Fruit fly (Drosophila melanogaster): ENCODE data around the gene ND-51.

The ND-51 gene

DNA sequence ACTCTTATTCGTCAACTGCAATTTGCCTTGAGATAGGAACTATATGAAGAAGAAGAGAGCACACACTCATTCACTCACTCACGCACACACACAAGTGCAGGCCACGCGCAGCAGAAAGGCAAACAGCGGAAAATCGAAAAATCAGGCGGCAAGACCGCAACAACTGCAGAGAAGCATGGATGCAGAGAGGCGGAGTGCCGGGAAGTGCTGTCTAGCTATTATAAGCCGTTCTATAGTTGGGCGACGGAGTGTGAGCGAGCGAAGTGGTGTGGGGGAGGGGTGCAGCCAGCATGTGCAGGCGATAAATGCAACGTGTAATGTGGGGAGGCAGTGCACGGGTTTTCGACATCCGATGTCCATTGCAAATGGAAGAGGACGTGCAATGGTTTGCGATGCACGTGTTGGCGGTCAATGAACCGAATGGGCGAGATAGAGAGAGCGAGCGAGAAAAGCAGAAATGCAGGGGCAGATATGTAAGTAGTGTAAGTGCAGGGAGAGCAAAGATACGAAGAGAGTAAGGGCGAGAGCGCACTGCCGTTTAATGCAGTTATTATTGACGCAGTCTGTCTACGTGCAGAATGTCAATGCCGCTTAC lies 16.3 kb upstream of the ND-51 start (continued):
- TF ChIP-seq CG7987 (GFP tag; optimal IDR thresholded peaks at IDR 0.05), result peak; percentile 69
- TF ChIP-seq Pdp1 (GFP tag; optimal IDR thresholded peaks at IDR 0.05), result peak in 1 of 2 experiments; percentile 47
- peak; percentile 15 for TF ChIP-seq CG10543 (GFP tag; optimal IDR thresholded peaks at IDR 0.05)
- peak; percentile 14 for TF ChIP-seq gsb-n (tag; optimal IDR thresholded peaks at IDR 0.05)
- peak; percentile 78 for TF ChIP-seq Kr (GFP tag; optimal IDR thresholded peaks at IDR 0.05)
- peak; percentile 41; the same call in 1 of the 2 replicates for TF ChIP-seq chm (GFP tag; IDR thresholded peaks at IDR 0.05)
- TF ChIP-seq CG15479 (GFP tag; optimal IDR thresholded peaks at IDR 0.05), result peak; percentile 100
- TF ChIP-seq CG12219 (GFP tag; optimal IDR thresholded peaks at IDR 0.05), result no peak
- TF ChIP-seq da (GFP tag; optimal IDR thresholded peaks at IDR 0.05), result peak; percentile 92
- peak; percentile 53 for TF ChIP-seq Deaf1 (tag; optimal IDR thresholded peaks at IDR 0.05)
- peak; percentile 92 for TF ChIP-seq Lpt (GFP tag; optimal IDR thresholded peaks at IDR 0.05)
- TF ChIP-seq NK7.1 (GFP tag; optimal IDR thresholded peaks at IDR 0.05), result no peak
- no peak for TF ChIP-seq CG15011 (GFP tag; optimal IDR thresholded peaks at IDR 0.05)
- peak; percentile 20; the same call in 1 of the 3 replicates for TF ChIP-seq CG14860 (GFP tag; IDR thresholded peaks at IDR 0.05; ENCODE audit: partially characterized antibody)
- TF ChIP-seq HmgD (GFP tag; optimal IDR thresholded peaks at IDR 0.05), result peak; percentile 58
- peak; percentile 59; the same call in 1 of the 2 replicates for TF ChIP-seq CG4360 (GFP tag; IDR thresholded peaks at IDR 0.05)
- TF ChIP-seq zen (tag; optimal IDR thresholded peaks at IDR 0.05), result peak; percentile 82
- TF ChIP-seq kni (GFP tag; optimal IDR thresholded peaks at IDR 0.05), result peak; percentile 99
- TF ChIP-seq insv (GFP tag; optimal IDR thresholded peaks at IDR 0.05), result peak in 1 of 2 experiments; percentile 74
- peak; percentile 82 for TF ChIP-seq cg (GFP tag; optimal IDR thresholded peaks at IDR 0.05)
- TF ChIP-seq Optix (GFP tag; IDR thresholded peaks at IDR 0.05), result no peak
- TF ChIP-seq eyg (GFP tag; optimal IDR thresholded peaks at IDR 0.05), result no peak
- TF ChIP-seq Elba2 (GFP tag; optimal IDR thresholded peaks at IDR 0.05), result peak; percentile 73
- TF ChIP-seq CG12236 (GFP tag; optimal IDR thresholded peaks at IDR 0.05), result no peak
- peak in 1 of 2 experiments; percentile 23 for TF ChIP-seq crp (GFP tag; optimal IDR thresholded peaks at IDR 0.05)
- peak; percentile 12 for TF ChIP-seq yki (optimal IDR thresholded peaks at IDR 0.05)
- peak; percentile 67 for TF ChIP-seq Hey (tag; optimal IDR thresholded peaks at IDR 0.05)
- TF ChIP-seq CG3163 (GFP tag; optimal IDR thresholded peaks at IDR 0.05), result peak; percentile 3
- TF ChIP-seq twi (tag; optimal IDR thresholded peaks at IDR 0.05), result peak; percentile 100
- 0 out of 2 replicates have a peak, but pooled peaks have one; percentile 11 for TF ChIP-seq Xrp1 (GFP tag; IDR thresholded peaks at IDR 0.05)
- no peak for TF ChIP-seq B-H2 (GFP tag; optimal IDR thresholded peaks at IDR 0.05)
- peak; percentile 13; the same call in 1 of the 2 replicates for TF ChIP-seq ara (GFP tag; IDR thresholded peaks at IDR 0.05)
- TF ChIP-seq croc (GFP tag; conservative IDR thresholded peaks at IDR 0.05), result no peak
- TF ChIP-seq CG14710 (tag; optimal IDR thresholded peaks at IDR 0.05), result peak; percentile 27
- peak; percentile 84 for TF ChIP-seq Max (GFP tag; optimal IDR thresholded peaks at IDR 0.05)
- peak; percentile 64 for TF ChIP-seq stwl (tag; optimal IDR thresholded peaks at IDR 0.05)
- TF ChIP-seq CG13424 (tag; optimal IDR thresholded peaks at IDR 0.05), result no peak
- peak; percentile 6 for TF ChIP-seq Ets97D (GFP tag; optimal IDR thresholded peaks at IDR 0.05)
- peak; percentile 86 for TF ChIP-seq aop (GFP tag; IDR thresholded peaks at IDR 0.05)
- peak; percentile 25 for TF ChIP-seq gcm2 (GFP tag; optimal IDR thresholded peaks at IDR 0.05)
- peak; percentile 30 for TF ChIP-seq D19A (tag; optimal IDR thresholded peaks at IDR 0.05)
- peak; percentile 28 for TF ChIP-seq Jarid2 (GFP tag; optimal IDR thresholded peaks at IDR 0.05)
- peak; percentile 46 for TF ChIP-seq CG17829 (tag; optimal IDR thresholded peaks at IDR 0.05)
- no peak for TF ChIP-seq CG9437 (GFP tag; optimal IDR thresholded peaks at IDR 0.05)
- peak; percentile 70 for TF ChIP-seq oc (tag; optimal IDR thresholded peaks at IDR 0.05)
- peak; percentile 88 for TF ChIP-seq CG2199 (GFP tag; IDR thresholded peaks at IDR 0.05)
- peak; percentile 38 for TF ChIP-seq fd64A (GFP tag; optimal IDR thresholded peaks at IDR 0.05)
- no peak for TF ChIP-seq so (GFP tag; IDR thresholded peaks at IDR 0.05)
- TF ChIP-seq fru (optimal IDR thresholded peaks at IDR 0.05), result peak; percentile 27
- TF ChIP-seq HLH4C (GFP tag; IDR thresholded peaks at IDR 0.05; ENCODE audit: partially characterized antibody), result no peak
